Worm (Caenorhabditis elegans) whole organism, L1 larva: Measurements from ENCODE around the gene nhr-208.
A peak's percentile ranks its signal among the peaks of the same experiment; 100 is the strongest.

Source experiments
- C04F5.9 ChIP-seq: sonication (generic microtip); optimal IDR thresholded peaks from 2 replicates; lab custom pipeline; 2016; ENCODE audit warnings: missing genetic modification characterization, missing compliant biosample characterization
- C16A3.4 ChIP-seq: fragments of 150-350 bp; optimal IDR thresholded peaks from 2 replicates; lab custom pipeline; 2014; ENCODE audit warnings: missing biosample characterization, missing genetic modification characterization
- C34B4.2 ChIP-seq: sonication (generic microtip); optimal IDR thresholded peaks from 2 replicates; lab custom pipeline; 2017; ENCODE audit warnings: mild to moderate bottlenecking, missing genetic modification characterization, missing compliant biosample characterization
- F16B12.6 ChIP-seq: fragments of 150-350 bp; optimal IDR thresholded peaks from 2 replicates; lab custom pipeline; 2014; ENCODE audit warnings: missing biosample characterization, missing genetic modification characterization
- aha-1 ChIP-seq: fragments of 150-350 bp; optimal IDR thresholded peaks from 2 replicates; lab custom pipeline; 2014; ENCODE audit warnings: missing biosample characterization, missing genetic modification characterization
- alr-1 ChIP-seq: fragments of 200-800 bp; sonication (Bioruptor generic); optimal IDR thresholded peaks from 2 replicates; lab custom pipeline; 2018; ENCODE audit warnings: borderline replicate concordance, mild to moderate bottlenecking, missing genetic modification characterization, missing compliant biosample characterization
- aly-2 ChIP-seq: fragments of 150-350 bp; optimal IDR thresholded peaks from 2 replicates; lab custom pipeline; 2014; ENCODE audit warnings: missing biosample characterization, missing genetic modification characterization
- ama-1 ChIP-seq: fragments of 150-350 bp; optimal IDR thresholded peaks from 2 replicates; lab custom pipeline; 2014
- blmp-1 ChIP-seq: fragments of 150-350 bp; optimal IDR thresholded peaks from 2 replicates; lab custom pipeline; 2014; ENCODE audit warnings: missing biosample characterization, missing genetic modification characterization
- ceh-8 ChIP-seq: fragments of 200-800 bp; sonication (Bioruptor generic); optimal IDR thresholded peaks from 2 replicates; lab custom pipeline; 2018; ENCODE audit warnings: mild to moderate bottlenecking, missing genetic modification characterization, moderate library complexity, missing compliant biosample characterization
- ceh-82 ChIP-seq, 3 experiments: fragments of 150-350 bp in 1 of 3; sonication (generic microtip) in 2 of 3; optimal IDR thresholded peaks; 2 replicates each; lab custom pipeline; 2014 to 2017; ENCODE audit warnings: missing biosample characterization in 3 of 3, missing genetic modification characterization in 3 of 3
- ceh-88 ChIP-seq: fragments of 200-800 bp; sonication (Bioruptor generic); IDR thresholded peaks from 2 replicates; pipeline ENCODE4 v1.3.6; 2022; ENCODE audit warnings: missing genetic modification characterization, missing compliant biosample characterization
- ceh-90 ChIP-seq: sonication (generic microtip); optimal IDR thresholded peaks from 2 replicates; lab custom pipeline; 2016; ENCODE audit warnings: missing genetic modification characterization, missing compliant biosample characterization
- ces-1 ChIP-seq: fragments of 150-350 bp; optimal IDR thresholded peaks from 2 replicates; lab custom pipeline; 2014; ENCODE audit warnings: missing biosample characterization, missing genetic modification reagents, missing genetic modification characterization
- dpl-1 ChIP-seq, 3 experiments: fragments of 150-350 bp in 2 of 3; sonication (generic microtip) in 1 of 3; optimal IDR thresholded peaks; 2 replicates each; lab custom pipeline; 2014 to 2017; ENCODE audit warnings: missing biosample characterization in 3 of 3, missing genetic modification characterization in 3 of 3, missing genetic modification reagents in 3 of 3
- dsc-1 ChIP-seq: sonication (generic microtip); optimal IDR thresholded peaks from 2 replicates; lab custom pipeline; 2016; ENCODE audit warnings: mild to moderate bottlenecking, missing genetic modification characterization, missing compliant biosample characterization
- efl-3 ChIP-seq: fragments of 200-800 bp; sonication (Bioruptor generic); optimal IDR thresholded peaks from 2 replicates; lab custom pipeline; 2018; ENCODE audit warnings: mild to moderate bottlenecking, missing genetic modification characterization, missing compliant biosample characterization
- egl-13 ChIP-seq: sonication (generic microtip); optimal IDR thresholded peaks from 2 replicates; lab custom pipeline; 2016; ENCODE audit warnings: missing genotype, missing genetic modification reagents, missing genetic modification characterization, missing compliant biosample characterization
- egl-27 ChIP-seq, 2 experiments: fragments of 150-350 bp in 1 of 2; sonication (generic microtip); optimal IDR thresholded peaks; 3 replicates each; lab custom pipeline; 2017 to 2018; ENCODE audit warnings: missing biosample characterization in 2 of 2, missing genetic modification characterization in 2 of 2, missing genetic modification reagents in 2 of 2
- elt-3 ChIP-seq, 6 experiments: fragments of 150-350 bp in 1 of 6; sonication (generic microtip); optimal IDR thresholded peaks; 2 replicates each; lab custom pipeline; 2017 to 2018; ENCODE audit warnings: missing biosample characterization in 6 of 6, missing genetic modification characterization in 6 of 6, inconsistent platforms in 1 of 6
- fkh-10 ChIP-seq: sonication (generic microtip); optimal IDR thresholded peaks from 2 replicates; lab custom pipeline; 2017; ENCODE audit warnings: missing biosample characterization, missing genetic modification reagents, missing genetic modification characterization
- fkh-4 ChIP-seq: sonication (generic microtip); optimal IDR thresholded peaks from 2 replicates; lab custom pipeline; 2016; ENCODE audit warnings: missing compliant biosample characterization, missing genetic modification characterization, borderline replicate concordance
- fkh-8 ChIP-seq: sonication (generic microtip); optimal IDR thresholded peaks from 2 replicates; lab custom pipeline; 2016; ENCODE audit warnings: mild to moderate bottlenecking, missing genetic modification characterization, missing compliant biosample characterization
- fos-1 ChIP-seq: fragments of 150-350 bp; optimal IDR thresholded peaks from 2 replicates; lab custom pipeline; 2014; ENCODE audit warnings: missing biosample characterization, missing genetic modification characterization
- grh-1 ChIP-seq: fragments of 200-800 bp; sonication (Bioruptor generic); IDR thresholded peaks from 2 replicates; pipeline ENCODE4 v1.3.6; 2022; ENCODE audit warnings: missing genetic modification reagents, missing genetic modification characterization, missing compliant biosample characterization
- hpl-2 ChIP-seq: fragments of 150-350 bp; optimal IDR thresholded peaks from 2 replicates; lab custom pipeline; 2014; ENCODE audit warnings: missing biosample characterization, missing genetic modification reagents, missing genetic modification characterization
- irx-1 ChIP-seq: sonication (generic microtip); optimal IDR thresholded peaks from 2 replicates; lab custom pipeline; 2016; ENCODE audit warnings: missing genetic modification characterization, missing compliant biosample characterization
- lin-13 ChIP-seq: fragments of 150-350 bp; optimal IDR thresholded peaks from 2 replicates; lab custom pipeline; 2014; ENCODE audit warnings: missing biosample characterization, missing genetic modification reagents, missing genetic modification characterization
- lin-39 ChIP-seq: fragments of 150-350 bp; optimal IDR thresholded peaks from 2 replicates; lab custom pipeline; 2014; ENCODE audit warnings: missing biosample characterization, missing genetic modification reagents, missing genetic modification characterization
- mab-9 ChIP-seq: fragments of 200-800 bp; sonication (Bioruptor generic); IDR thresholded peaks from 2 replicates; pipeline ENCODE4 v1.3.6; 2022; ENCODE audit warnings: missing genetic modification reagents, missing genetic modification characterization, missing compliant biosample characterization
- mdl-1 ChIP-seq, 2 experiments: fragments of 150-350 bp; optimal IDR thresholded peaks; 2 replicates each; lab custom pipeline; 2014 to 2017; ENCODE audit warnings: missing biosample characterization in 2 of 2, missing genetic modification characterization in 2 of 2, inconsistent platforms in 1 of 2
- mef-2 ChIP-seq: fragments of 150-350 bp; optimal IDR thresholded peaks from 2 replicates; lab custom pipeline; 2014; ENCODE audit warnings: missing biosample characterization, missing genetic modification characterization
- nhr-11 ChIP-seq: fragments of 150-350 bp; optimal IDR thresholded peaks from 2 replicates; lab custom pipeline; 2014; ENCODE audit warnings: missing biosample characterization, missing genetic modification characterization
- nhr-19 ChIP-seq: fragments of 200-800 bp; sonication (Bioruptor generic); conservative IDR thresholded peaks from 2 replicates; pipeline ENCODE4 v1.3.6; 2022; ENCODE audit warnings: missing genetic modification characterization, missing compliant biosample characterization
- nhr-237 ChIP-seq: fragments of 150-350 bp; optimal IDR thresholded peaks from 2 replicates; lab custom pipeline; 2014; ENCODE audit warnings: missing biosample characterization, missing genetic modification characterization
- nhr-28 ChIP-seq: fragments of 150-350 bp; optimal IDR thresholded peaks from 2 replicates; lab custom pipeline; 2014; ENCODE audit warnings: missing biosample characterization, missing genetic modification characterization
- nhr-76 ChIP-seq: sonication (generic microtip); optimal IDR thresholded peaks from 2 replicates; lab custom pipeline; 2017; ENCODE audit warnings: missing biosample characterization, missing genetic modification characterization
- nhr-77 ChIP-seq: fragments of 150-350 bp; optimal IDR thresholded peaks from 2 replicates; lab custom pipeline; 2014; ENCODE audit warnings: missing biosample characterization, missing genetic modification characterization
- nhr-85 ChIP-seq: sonication (generic microtip); peaks from one replicate; lab custom pipeline; 2016; ENCODE audit warnings: missing genetic modification characterization, inconsistent platforms, missing compliant biosample characterization
- pax-3 ChIP-seq: fragments of 200-800 bp; sonication (Bioruptor generic); optimal IDR thresholded peaks from 2 replicates; lab custom pipeline; 2018; ENCODE audit warnings: mild to moderate bottlenecking, missing genetic modification characterization, moderate library complexity, missing compliant biosample characterization
- pqm-1 ChIP-seq: sonication (generic microtip); optimal IDR thresholded peaks from 3 replicates; lab custom pipeline; 2017; ENCODE audit warnings: missing biosample characterization, missing genetic modification characterization
- rnt-1 ChIP-seq: sonication (generic microtip); optimal IDR thresholded peaks from 2 replicates; lab custom pipeline; 2016; ENCODE audit warnings: mild to moderate bottlenecking, missing genetic modification characterization, moderate library complexity, missing compliant biosample characterization
- skn-1 ChIP-seq: fragments of 150-350 bp; optimal IDR thresholded peaks from 2 replicates; lab custom pipeline; 2014; ENCODE audit warnings: missing biosample characterization, missing genetic modification characterization
- snu-23 ChIP-seq: sonication (generic microtip); optimal IDR thresholded peaks from 2 replicates; lab custom pipeline; 2016; ENCODE audit warnings: missing genetic modification characterization, missing compliant biosample characterization
- sox-4 ChIP-seq: sonication (generic microtip); optimal IDR thresholded peaks from 2 replicates; lab custom pipeline; 2016; ENCODE audit warnings: missing genetic modification characterization, missing compliant biosample characterization
- sup-37 ChIP-seq: fragments of 200-800 bp; sonication (Bioruptor generic); optimal IDR thresholded peaks from 2 replicates; lab custom pipeline; 2018; ENCODE audit warnings: mild to moderate bottlenecking, missing genetic modification characterization, missing compliant biosample characterization
- swsn-7 ChIP-seq: sonication (generic microtip); optimal IDR thresholded peaks from 2 replicates; lab custom pipeline; 2016; ENCODE audit warnings: missing genetic modification characterization, missing compliant biosample characterization
- tbx-2 ChIP-seq: sonication (generic microtip); optimal IDR thresholded peaks from 2 replicates; lab custom pipeline; 2016; ENCODE audit warnings: missing genetic modification characterization, missing compliant biosample characterization
- tlp-1 ChIP-seq: fragments of 150-350 bp; optimal IDR thresholded peaks from 2 replicates; lab custom pipeline; 2014; ENCODE audit warnings: missing biosample characterization, missing genetic modification characterization
- unc-130 ChIP-seq: fragments of 150-350 bp; optimal IDR thresholded peaks from 2 replicates; lab custom pipeline; 2017; ENCODE audit warnings: missing biosample characterization, missing genetic modification characterization, inconsistent platforms
- unc-62 ChIP-seq: fragments of 150-350 bp; optimal IDR thresholded peaks from 2 replicates; lab custom pipeline; 2014; ENCODE audit warnings: missing biosample characterization, missing genetic modification reagents, missing genetic modification characterization
- unc-86 ChIP-seq: sonication (generic microtip); optimal IDR thresholded peaks from 2 replicates; lab custom pipeline; 2016; ENCODE audit warnings: missing genetic modification characterization, missing compliant biosample characterization
- unc-98 ChIP-seq: fragments of 200-800 bp; sonication (Bioruptor generic); IDR thresholded peaks from 2 replicates; pipeline ENCODE4 v1.3.6; 2022; ENCODE audit warnings: missing genetic modification characterization, missing compliant biosample characterization
- zag-1 ChIP-seq: fragments of 150-350 bp; optimal IDR thresholded peaks from 2 replicates; lab custom pipeline; 2014; ENCODE audit warnings: missing biosample characterization, missing genetic modification characterization
- zip-4 ChIP-seq: fragments of 200-800 bp; sonication (Bioruptor generic); optimal IDR thresholded peaks from 2 replicates; lab custom pipeline; 2018; ENCODE audit warnings: mild to moderate bottlenecking, missing genetic modification characterization, moderate library complexity, missing compliant biosample characterization

Gene nhr-208

DNA sequence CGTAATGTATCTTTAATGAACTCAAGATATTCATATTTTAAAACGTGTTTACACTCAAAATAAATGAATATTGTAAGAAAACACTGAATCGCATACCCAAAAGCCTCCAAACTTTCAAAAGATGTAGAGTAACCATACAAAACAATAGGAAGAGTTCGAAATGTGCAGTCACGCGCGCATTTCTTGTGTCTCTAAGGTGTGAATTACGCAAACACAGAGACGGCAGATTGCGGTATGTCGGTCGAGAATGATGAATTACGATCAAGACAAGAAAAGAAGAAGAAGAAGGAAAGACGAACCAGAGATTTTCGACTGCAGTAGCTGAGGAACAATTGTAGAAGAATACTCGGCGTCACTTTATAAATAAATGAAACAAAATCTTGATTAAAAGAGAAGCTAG lies 17.3 kb downstream of the nhr-208 start, which contains the start of gene lhpp-1:
Gene lhpp-1 (minus strand): TSS at position 354 of the 400 bp plus-strand sequence.
- TF ChIP-seq C34B4.2 (no peak), sup-37 (GFP tag; lab: Kevin White, UChicago) (no peak), fkh-10 (no peak), lin-13 (no peak), egl-13 (tag; lab: Kevin White, UChicago) (no peak), mab-9 (GFP tag; lab: Robert Waterston, UW) (no peak), unc-98 (GFP tag; lab: Robert Waterston, UW) (no peak), mdl-1 (tag; optimal IDR thresholded peaks at IDR 0.05; lab: Kevin White, UChicago) (peak in 1 of 2 experiments; percentile 14), blmp-1 (tag; lab: Kevin White, UChicago) (peak; percentile 68), skn-1 (tag; lab: Kevin White, UChicago) (peak; percentile 2), sox-4 (tag; lab: Kevin White, UChicago) (no peak), nhr-28 (tag; lab: Kevin White, UChicago) (no peak), pqm-1 (no peak), aha-1 (tag; lab: Kevin White, UChicago) (no peak), nhr-76 (tag; lab: Kevin White, UChicago) (no peak), aly-2 (tag; lab: Kevin White, UChicago) (no peak), zip-4 (no peak), nhr-11 (tag; lab: Kevin White, UChicago) (no peak), unc-62 (GFP tag; lab: Kevin White, UChicago) (no peak), dsc-1 (tag; lab: Kevin White, UChicago) (no peak), dpl-1 (GFP tag; optimal IDR thresholded peaks at IDR 0.05; lab: Kevin White, UChicago) (peak; percentile 20 to 61 (median 55)), ceh-88 (no peak), egl-27 (tag; optimal IDR thresholded peaks at IDR 0.05; lab: Kevin White, UChicago) (no peak), unc-130 (no peak), nhr-19 (no peak), irx-1 (tag; lab: Kevin White, UChicago) (no peak), ceh-90 (tag; lab: Kevin White, UChicago) (no peak), ama-1 (lab: Kevin White, UChicago) (no peak), ces-1 (GFP tag; lab: Kevin White, UChicago) (no peak), elt-3 (tag; optimal IDR thresholded peaks at IDR 0.05; lab: Kevin White, UChicago) (peak in 1 of 6 experiments; percentile 12), ceh-82 (tag; optimal IDR thresholded peaks at IDR 0.05; lab: Kevin White, UChicago) (no peak), fos-1 (tag; lab: Kevin White, UChicago) (no peak), ceh-8 (GFP tag; lab: Kevin White, UChicago) (no peak), lin-39 (tag; lab: Kevin White, UChicago) (no peak), C16A3.4 (tag; lab: Kevin White, UChicago) (no peak), C04F5.9 (tag; lab: Kevin White, UChicago) (no peak), fkh-4 (tag; lab: Kevin White, UChicago) (no peak), swsn-7 (tag; lab: Kevin White, UChicago) (no peak), nhr-237 (tag; lab: Kevin White, UChicago) (no peak), fkh-8 (tag; lab: Kevin White, UChicago) (no peak), unc-86 (tag; lab: Kevin White, UChicago) (no peak), snu-23 (peak; percentile 6), tbx-2 (tag; lab: Kevin White, UChicago) (no peak), tlp-1 (no peak), nhr-85 (tag; lab: Kevin White, UChicago) (peak; percentile 80), rnt-1 (tag; lab: Kevin White, UChicago) (peak; percentile 19), F16B12.6 (peak; percentile 69), grh-1 (no peak), nhr-77 (no peak), pax-3 (tag; lab: Kevin White, UChicago) (no peak), hpl-2 (no peak), zag-1 (tag; lab: Kevin White, UChicago) (no peak), alr-1 (tag; lab: Kevin White, UChicago) (no peak), efl-3 (GFP tag; lab: Kevin White, UChicago) (no peak), mef-2 (tag; lab: Kevin White, UChicago) (no peak)
